Fruit fly (Drosophila melanogaster) whole organism, pupa: ENCODE measurements around the gene sloth2.

Experiments used
- CG4496 ChIP-seq: fragments of 200-800 bp; sonication (Bioruptor generic); IDR thresholded peaks from 3 replicates; pipeline ENCODE4 v1.3.6; 2022; ENCODE audit warnings: missing biosample characterization, missing genetic modification characterization
- CG9948 ChIP-seq: fragments of 200-800 bp; sonication (Bioruptor generic); optimal IDR thresholded peaks from 2 replicates; lab custom pipeline; 2018; ENCODE audit warnings: missing biosample characterization, mild to moderate bottlenecking, missing genetic modification characterization, moderate library complexity

- TF ChIP-seq CG4496: no peak
- TF ChIP-seq CG9948 (tag; lab: Kevin White, UChicago): no peak
Measured at dm6 chrX:7005444-7005843, 5.7 kb upstream of the sloth2 start.
